Fruit fly (Drosophila melanogaster) whole organism, prepupa: ENCODE data around the gene CG12983.

Source experiments
- CG10631 ChIP-seq: fragments of 200-800 bp; sonication (Bioruptor generic); optimal IDR thresholded peaks from 2 replicates; lab custom pipeline; 2016; ENCODE audit warnings: missing biosample characterization, missing genetic modification characterization
- CG6163 ChIP-seq: fragments of 200-800 bp; sonication (Bioruptor generic); IDR thresholded peaks from 3 replicates; pipeline ENCODE4 v1.3.6; 2022; ENCODE audit warnings: missing biosample characterization, missing genetic modification characterization
- CG6276 ChIP-seq: fragments of 200-800 bp; sonication (Bioruptor generic); optimal IDR thresholded peaks from 2 replicates; lab custom pipeline; 2017; ENCODE audit warnings: missing biosample characterization, mild to moderate bottlenecking, missing genetic modification characterization
- CG6808 ChIP-seq: fragments of 200-800 bp; sonication (Bioruptor generic); optimal IDR thresholded peaks from 3 replicates; lab custom pipeline; 2017; ENCODE audit warnings: missing biosample characterization, missing genetic modification characterization, mild to moderate bottlenecking, moderate library complexity, missing genetic modification reagents
- CG8119 ChIP-seq: fragments of 200-800 bp; sonication (Bioruptor generic); IDR thresholded peaks from 3 replicates; pipeline ENCODE4 v1.3.6; 2022; ENCODE audit warnings: missing biosample characterization, missing genetic modification characterization
- CG8319 ChIP-seq: fragments of 200-800 bp; sonication (Bioruptor generic); optimal IDR thresholded peaks from 3 replicates; lab custom pipeline; 2016; ENCODE audit warnings: missing biosample characterization, missing genetic modification characterization
- Lpt ChIP-seq: fragments of 200-800 bp; sonication (Bioruptor generic); optimal IDR thresholded peaks from 3 replicates; lab custom pipeline; 2016; ENCODE audit warnings: missing biosample characterization, missing genetic modification characterization
- OdsH ChIP-seq: fragments of 200-800 bp; sonication (Bioruptor generic); optimal IDR thresholded peaks from 3 replicates; lab custom pipeline; 2016; ENCODE audit warnings: missing biosample characterization, missing genetic modification characterization
- Sox15 ChIP-seq: fragments of 200-800 bp; sonication (Bioruptor generic); optimal IDR thresholded peaks from 3 replicates; lab custom pipeline; 2016; ENCODE audit warnings: missing biosample characterization, missing genetic modification characterization
- dac ChIP-seq: fragments of 200-800 bp; sonication (Bioruptor generic); optimal IDR thresholded peaks from 2 replicates; lab custom pipeline; 2017; ENCODE audit warnings: missing biosample characterization, mild to moderate bottlenecking, missing genetic modification characterization
- esn ChIP-seq: fragments of 200-800 bp; sonication (Bioruptor generic); optimal IDR thresholded peaks from 2 replicates; lab custom pipeline; 2016; ENCODE audit warnings: missing biosample characterization, mild to moderate bottlenecking, missing genetic modification characterization, moderate library complexity

DNA sequence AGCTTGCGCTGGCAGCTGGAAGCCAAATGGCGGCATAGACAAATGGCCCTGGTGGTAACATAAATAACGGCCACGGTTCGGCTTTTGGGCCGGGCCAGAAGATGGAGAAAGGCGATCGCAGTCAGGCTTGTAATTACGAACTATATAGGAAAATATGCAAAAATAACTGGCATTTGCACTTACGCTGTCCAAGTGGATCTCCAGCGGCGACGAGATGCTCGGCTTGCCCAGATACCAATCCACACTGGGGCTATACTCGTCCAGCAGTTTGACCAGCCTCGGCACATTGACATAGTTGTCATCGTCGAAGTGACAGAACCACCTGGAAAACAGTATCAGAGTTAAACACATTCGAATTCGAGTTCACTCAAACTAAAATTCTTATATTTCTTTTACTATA is 39.0 kb downstream of the CG12983 start, which contains the start of gene CG10589:
- TF ChIP-seq OdsH (no peak), CG8119 (GFP tag; lab: Robert Waterston, UW) (no peak), Lpt (GFP tag; lab: Kevin White, UChicago) (no peak), dac (no peak), CG6808 (no peak), CG6276 (GFP tag; lab: Kevin White, UChicago) (no peak), esn (GFP tag; lab: Kevin White, UChicago) (no peak), CG8319 (GFP tag; lab: Kevin White, UChicago) (no peak), CG10631 (GFP tag; lab: Kevin White, UChicago) (no peak), CG6163 (GFP tag; lab: Robert Waterston, UW) (no peak), Sox15 (GFP tag; lab: Kevin White, UChicago) (no peak)
